Fruit fly (Drosophila melanogaster) whole organism, embryonic: ENCODE results near the gene ari-1.

Experiments used
- Abd-B ChIP-seq: fragments of 200-800 bp; sonication (Bioruptor generic); optimal IDR thresholded peaks from 2 replicates; lab custom pipeline; 2018; ENCODE audit warnings: missing biosample characterization, mild to moderate bottlenecking, missing genetic modification characterization, moderate library complexity
- CG11247 ChIP-seq: fragments of 200-800 bp; sonication (Bioruptor generic); IDR thresholded peaks from 2 replicates; pipeline ENCODE4 v1.3.6; 2022; ENCODE audit warnings: missing biosample characterization, missing genetic modification characterization
- CG12219 ChIP-seq: fragments of 200-800 bp; sonication (Bioruptor generic); optimal IDR thresholded peaks from 3 replicates; lab custom pipeline; 2018; ENCODE audit warnings: missing biosample characterization, mild to moderate bottlenecking, missing genetic modification characterization
- CG15479 ChIP-seq: fragments of 200-800 bp; sonication (Bioruptor generic); optimal IDR thresholded peaks from 3 replicates; lab custom pipeline; 2019; ENCODE audit warnings: missing biosample characterization, mild to moderate bottlenecking, missing genetic modification characterization, moderate library complexity
- CG15601 ChIP-seq: fragments of 200-800 bp; sonication (Bioruptor generic); optimal IDR thresholded peaks from 3 replicates; lab custom pipeline; 2019; ENCODE audit warnings: missing biosample characterization, mild to moderate bottlenecking, missing genetic modification characterization, moderate library complexity
- CG1603 ChIP-seq: fragments of 200-800 bp; sonication (Bioruptor generic); optimal IDR thresholded peaks from 2 replicates; lab custom pipeline; 2019; ENCODE audit warnings: missing biosample characterization, mild to moderate bottlenecking, missing genetic modification characterization, moderate library complexity
- CG17186 ChIP-seq: fragments of 200-800 bp; sonication (Bioruptor generic); optimal IDR thresholded peaks from 3 replicates; lab custom pipeline; 2017; ENCODE audit warnings: missing biosample characterization, missing genetic modification reagents, missing genetic modification characterization
- CG17912 ChIP-seq: fragments of 200-800 bp; sonication (Bioruptor generic); optimal IDR thresholded peaks from 2 replicates; lab custom pipeline; 2018; ENCODE audit warnings: missing biosample characterization, mild to moderate bottlenecking, missing genetic modification characterization
- CG18011 ChIP-seq: fragments of 200-800 bp; sonication (Bioruptor generic); optimal IDR thresholded peaks from 2 replicates; lab custom pipeline; 2017; ENCODE audit warnings: missing biosample characterization, missing genetic modification characterization, mild to moderate bottlenecking, moderate library complexity, missing genotype
- CG18599 ChIP-seq: fragments of 200-800 bp; sonication (Bioruptor generic); optimal IDR thresholded peaks from 3 replicates; lab custom pipeline; 2017; ENCODE audit warnings: missing biosample characterization, missing genetic modification characterization, mild to moderate bottlenecking, moderate library complexity, missing genetic modification reagents
- CG2120 ChIP-seq: fragments of 200-800 bp; sonication (Bioruptor generic); optimal IDR thresholded peaks from 3 replicates; lab custom pipeline; 2016; ENCODE audit warnings: missing biosample characterization, missing genetic modification characterization
- CG2712 ChIP-seq: fragments of 200-800 bp; optimal IDR thresholded peaks from 3 replicates; lab custom pipeline; 2019; ENCODE audit warnings: missing biosample characterization, mild to moderate bottlenecking, missing genetic modification characterization, moderate library complexity
- CG2889 ChIP-seq: fragments of 200-800 bp; sonication (Bioruptor generic); IDR thresholded peaks from 3 replicates; pipeline ENCODE4 v1.3.6; 2022; ENCODE audit warnings: missing biosample characterization, missing genetic modification characterization
- CG30431 ChIP-seq: fragments of 200-800 bp; sonication (Bioruptor generic); optimal IDR thresholded peaks from 2 replicates; lab custom pipeline; 2017; ENCODE audit warnings: missing biosample characterization, missing genetic modification characterization
- CG3847 ChIP-seq: fragments of 200-800 bp; sonication (Bioruptor generic); IDR thresholded peaks from 2 replicates; pipeline ENCODE4 v1.3.6; 2022; ENCODE audit warnings: missing biosample characterization, missing genetic modification characterization
- CG4282 ChIP-seq: fragments of 200-800 bp; sonication (Bioruptor generic); optimal IDR thresholded peaks from 2 replicates; lab custom pipeline; 2016; ENCODE audit warnings: missing biosample characterization, missing genetic modification characterization
- CG6272 ChIP-seq: fragments of 200-800 bp; sonication (Bioruptor generic); IDR thresholded peaks from 2 replicates; pipeline ENCODE4 v1.3.6; 2022; ENCODE audit warnings: missing biosample characterization, missing genetic modification characterization
- CG7357 ChIP-seq: fragments of 200-800 bp; sonication (Bioruptor generic); IDR thresholded peaks from 3 replicates; pipeline ENCODE4 v1.3.6; 2022; ENCODE audit warnings: missing biosample characterization, missing genetic modification characterization
- CG7556 ChIP-seq: fragments of 200-800 bp; sonication (Bioruptor generic); optimal IDR thresholded peaks from 2 replicates; lab custom pipeline; 2017; ENCODE audit warnings: missing biosample characterization, mild to moderate bottlenecking, missing genetic modification characterization
- CG7987 ChIP-seq: fragments of 200-800 bp; sonication (Bioruptor generic); optimal IDR thresholded peaks from 2 replicates; lab custom pipeline; 2018; ENCODE audit warnings: missing biosample characterization, mild to moderate bottlenecking, missing genetic modification characterization, moderate library complexity
- CG8089 ChIP-seq: fragments of 200-800 bp; sonication (Bioruptor generic); optimal IDR thresholded peaks from 3 replicates; lab custom pipeline; 2016; ENCODE audit warnings: missing biosample characterization, missing genetic modification characterization
- CG8281 ChIP-seq: fragments of 200-800 bp; sonication (Bioruptor generic); optimal IDR thresholded peaks from 2 replicates; lab custom pipeline; 2018; ENCODE audit warnings: missing biosample characterization, mild to moderate bottlenecking, missing genetic modification characterization, moderate library complexity
- CG8944 ChIP-seq: fragments of 200-800 bp; sonication (Bioruptor generic); optimal IDR thresholded peaks from 3 replicates; lab custom pipeline; 2016; ENCODE audit warnings: missing biosample characterization, missing genetic modification characterization
- CHES-1-like ChIP-seq: fragments of 200-800 bp; sonication (Bioruptor generic); optimal IDR thresholded peaks from 2 replicates; lab custom pipeline; 2016; ENCODE audit warnings: missing biosample characterization, missing genetic modification characterization
- Chrac-16 ChIP-seq: fragments of 200-800 bp; sonication (Bioruptor generic); optimal IDR thresholded peaks from 3 replicates; lab custom pipeline; 2016; ENCODE audit warnings: missing biosample characterization, missing genetic modification characterization
- Dref ChIP-seq: fragments of 200-800 bp; sonication (Bioruptor generic); IDR thresholded peaks from 2 replicates; pipeline ENCODE4 v1.3.6; 2022; ENCODE audit warnings: missing biosample characterization, missing genetic modification characterization
- Drgx ChIP-seq: fragments of 200-800 bp; sonication (Bioruptor generic); IDR thresholded peaks from 2 replicates; pipeline ENCODE4 v1.3.6; 2022; ENCODE audit warnings: missing biosample characterization, missing genetic modification characterization
- E2f2 ChIP-seq: fragments of 200-800 bp; sonication (Bioruptor generic); IDR thresholded peaks from 2 replicates; pipeline ENCODE4 v1.3.6; 2022; ENCODE audit warnings: missing biosample characterization, missing genetic modification characterization
- Ets65A ChIP-seq: fragments of 200-800 bp; sonication (Bioruptor generic); peaks from one replicate; lab custom pipeline; 2016; ENCODE audit warnings: missing biosample characterization, missing genetic modification characterization
- HLH3B ChIP-seq: fragments of 200-800 bp; sonication (Bioruptor generic); IDR thresholded peaks from 2 replicates; pipeline ENCODE4 v1.3.6; 2022; ENCODE audit warnings: missing biosample characterization, missing genetic modification characterization
- Lpt ChIP-seq: fragments of >200 bp; optimal IDR thresholded peaks from 2 replicates; lab custom pipeline; 2018; ENCODE audit warnings: missing biosample characterization, missing genetic modification characterization
- MBD-R2 ChIP-seq: fragments of 200-800 bp; sonication (Bioruptor generic); IDR thresholded peaks from 2 replicates; pipeline ENCODE4 v1.3.6; 2022; ENCODE audit warnings: missing biosample characterization, missing genetic modification characterization
- Mrtf ChIP-seq: fragments of 200-800 bp; sonication (Bioruptor generic); IDR thresholded peaks from 3 replicates; pipeline ENCODE4 v1.3.6; 2022; ENCODE audit warnings: missing biosample characterization, missing genetic modification characterization
- Neu2 ChIP-seq: fragments of 200-800 bp; sonication (Bioruptor generic); optimal IDR thresholded peaks from 3 replicates; lab custom pipeline; 2016; ENCODE audit warnings: missing biosample characterization, missing genetic modification characterization, borderline replicate concordance
- NfI ChIP-seq: fragments of 200-800 bp; sonication (Bioruptor generic); optimal IDR thresholded peaks from 3 replicates; lab custom pipeline; 2018; ENCODE audit warnings: missing biosample characterization, mild to moderate bottlenecking, missing genetic modification characterization, moderate library complexity
- Sox102F ChIP-seq: fragments of 200-800 bp; sonication (Bioruptor generic); optimal IDR thresholded peaks from 2 replicates; lab custom pipeline; 2018; ENCODE audit warnings: missing biosample characterization, mild to moderate bottlenecking, missing genetic modification characterization, moderate library complexity
- aop ChIP-seq: fragments of 200-800 bp; sonication (Bioruptor generic); IDR thresholded peaks from 2 replicates; pipeline ENCODE4 v1.3.6; 2022; ENCODE audit warnings: missing biosample characterization, missing genetic modification characterization
- caup ChIP-seq: fragments of 200-800 bp; sonication (Bioruptor generic); optimal IDR thresholded peaks from 3 replicates; lab custom pipeline; 2017; ENCODE audit warnings: missing biosample characterization, mild to moderate bottlenecking, missing genetic modification characterization, moderate library complexity; ENCODE audit not compliant: severe bottlenecking
- insv ChIP-seq, 2 experiments: fragments of 200-800 bp; sonication (Bioruptor generic); optimal IDR thresholded peaks; 3 replicates each; lab custom pipeline; 2016 to 2018; ENCODE audit warnings: missing biosample characterization in 2 of 2, missing genetic modification characterization in 2 of 2
- kay ChIP-seq: fragments of 200-800 bp; sonication (Bioruptor generic); optimal IDR thresholded peaks from 2 replicates; lab custom pipeline; 2016; ENCODE audit warnings: missing biosample characterization, missing genetic modification characterization
- klu ChIP-seq: fragments of 200-800 bp; sonication (Bioruptor generic); IDR thresholded peaks from 2 replicates; pipeline ENCODE4 v1.3.6; 2022; ENCODE audit warnings: missing biosample characterization, missing genetic modification characterization
- lab ChIP-seq: fragments of 200-800 bp; sonication (Bioruptor generic); optimal IDR thresholded peaks from 3 replicates; lab custom pipeline; 2017; ENCODE audit warnings: missing biosample characterization, missing genetic modification characterization, mild to moderate bottlenecking, moderate library complexity, missing genetic modification reagents
- lmd ChIP-seq: fragments of 200-800 bp; sonication (Bioruptor generic); IDR thresholded peaks from 2 replicates; pipeline ENCODE4 v1.3.6; 2022; ENCODE audit warnings: missing biosample characterization, missing genetic modification characterization
- lov ChIP-seq, 2 experiments: fragments of 200-800 bp in 1 of 2; fragments of >200 bp in 1 of 2; sonication (Bioruptor generic) in 1 of 2; IDR thresholded peaks in 1 of 2; optimal IDR thresholded peaks in 1 of 2; 2 replicates in 1 of 2; 3 replicates in 1 of 2; pipeline versions ENCODE4 v1.3.6 to Lab custom; 2017 to 2022; ENCODE audit warnings: missing biosample characterization in 1 of 2, missing genetic modification characterization in 1 of 2
- mirr ChIP-seq: fragments of 200-800 bp; sonication (Bioruptor generic); optimal IDR thresholded peaks from 3 replicates; lab custom pipeline; 2018; ENCODE audit warnings: missing biosample characterization, mild to moderate bottlenecking, missing genetic modification characterization
- sc ChIP-seq, 3 experiments: fragments of >200 bp in 2 of 3; fragments of 200-800 bp in 1 of 3; sonication (Bioruptor generic) in 1 of 3; optimal IDR thresholded peaks; 2 replicates in 2 of 3; 3 replicates in 1 of 3; lab custom pipeline; 2017; ENCODE audit warnings: mild to moderate bottlenecking in 1 of 3, missing biosample characterization in 1 of 3, missing genetic modification characterization in 1 of 3, missing genetic modification reagents in 1 of 3
- seq ChIP-seq: fragments of 200-800 bp; sonication (Bioruptor generic); IDR thresholded peaks from 2 replicates; pipeline ENCODE4 v1.3.6; 2022; ENCODE audit warnings: missing biosample characterization, missing genetic modification characterization
- so ChIP-seq: fragments of 200-800 bp; sonication (Bioruptor generic); IDR thresholded peaks from 3 replicates; pipeline ENCODE4 v1.3.6; 2022; ENCODE audit warnings: missing biosample characterization, missing genetic modification characterization
- tin ChIP-seq: fragments of 200-800 bp; sonication (Bioruptor generic); optimal IDR thresholded peaks from 3 replicates; lab custom pipeline; 2016; ENCODE audit warnings: missing biosample characterization, missing genetic modification characterization
- twi ChIP-seq: fragments of 200-800 bp; optimal IDR thresholded peaks from 2 replicates; lab custom pipeline; 2019; ENCODE audit warnings: missing biosample characterization, mild to moderate bottlenecking, missing genetic modification characterization, moderate library complexity

The ari-1 gene

DNA sequence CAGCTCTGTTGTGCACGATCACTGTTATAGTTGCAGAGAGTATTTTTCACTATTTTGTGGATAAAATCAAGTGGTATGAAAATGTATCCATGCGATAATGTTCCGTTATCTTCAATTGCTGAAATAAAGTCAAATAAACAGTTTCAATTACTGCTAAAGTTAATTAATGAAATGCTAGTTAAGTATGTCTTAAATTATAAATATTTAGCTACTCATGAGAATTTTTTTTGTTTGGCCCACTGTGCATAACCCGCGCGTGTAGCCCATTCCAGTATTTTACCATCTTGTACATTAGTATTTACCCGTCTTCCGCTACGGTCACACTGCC lies 52.1 kb downstream of the ari-1 start, which contains the start of gene Ada3 (continued):
- TF ChIP-seq CG6272 (GFP tag; lab: Robert Waterston, UW), result peak; percentile 42
- peak; percentile 6 for TF ChIP-seq CG8281 (tag; lab: Kevin White, UChicago)
- peak; percentile 66 for TF ChIP-seq E2f2 (GFP tag; lab: Robert Waterston, UW)
- peak; percentile 70 for TF ChIP-seq Sox102F (GFP tag; lab: Kevin White, UChicago)
- peak; percentile 46; the same call in 1 of the 2 replicates for TF ChIP-seq HLH3B
- TF ChIP-seq CG17186 (GFP tag; lab: Kevin White, UChicago), result peak; percentile 90
- no peak for TF ChIP-seq Lpt (GFP tag; lab: Kevin White, UChicago)
- no peak for TF ChIP-seq sc (optimal IDR thresholded peaks at IDR 0.05; lab: Kevin White, UChicago)
- TF ChIP-seq sc (GFP tag; optimal IDR thresholded peaks at IDR 0.05; lab: Kevin White, UChicago), result peak; percentile 28
- no peak for TF ChIP-seq CG15479
- TF ChIP-seq mirr, result peak; percentile 13
- peak; percentile 69 for TF ChIP-seq NfI (GFP tag; lab: Kevin White, UChicago)
- peak; percentile 68 for TF ChIP-seq MBD-R2 (GFP tag; lab: Robert Waterston, UW)
- TF ChIP-seq CG1603 (tag; lab: Kevin White, UChicago), result peak; percentile 70
- peak; percentile 27 for TF ChIP-seq kay (GFP tag; lab: Kevin White, UChicago)
- TF ChIP-seq CG17912 (GFP tag; lab: Kevin White, UChicago), result no peak
- TF ChIP-seq CG15601 (tag; lab: Kevin White, UChicago), result peak; percentile 62
- peak; percentile 55 for TF ChIP-seq CG3847 (GFP tag; lab: Robert Waterston, UW)
- TF ChIP-seq lab (GFP tag; lab: Kevin White, UChicago), result peak; percentile 82
- TF ChIP-seq CG7987 (GFP tag; lab: Kevin White, UChicago), result no peak
- TF ChIP-seq CG7357 (GFP tag; lab: Robert Waterston, UW), result peak; percentile 60; the same call in 2 of the 3 replicates
- TF ChIP-seq CG2712 (tag; lab: Kevin White, UChicago), result peak; percentile 74
- TF ChIP-seq insv (GFP tag; optimal IDR thresholded peaks at IDR 0.05; lab: Kevin White, UChicago), result peak in 1 of 2 experiments; percentile 29
- TF ChIP-seq Dref (GFP tag; lab: Robert Waterston, UW), result no peak
- peak; percentile 80 for TF ChIP-seq lmd (GFP tag; lab: Robert Waterston, UW)
- peak; percentile 54 for TF ChIP-seq CG30431 (GFP tag; lab: Kevin White, UChicago)
- TF ChIP-seq klu, result peak; percentile 51
- no peak for TF ChIP-seq seq
- TF ChIP-seq CHES-1-like, result peak; percentile 75
- TF ChIP-seq CG18599 (GFP tag; lab: Kevin White, UChicago), result peak; percentile 76
- TF ChIP-seq CG12219, result peak; percentile 48
- peak; percentile 43; the same call in 1 of the 3 replicates for TF ChIP-seq CG2889 (GFP tag; lab: Robert Waterston, UW)
- no peak for TF ChIP-seq Neu2
- TF ChIP-seq CG4282 (GFP tag; lab: Kevin White, UChicago), result peak; percentile 85
- peak; percentile 62 for TF ChIP-seq CG8944 (GFP tag; lab: Kevin White, UChicago)
- no peak for TF ChIP-seq aop (GFP tag; lab: Robert Waterston, UW)
- peak; percentile 79 for TF ChIP-seq Chrac-16 (GFP tag; lab: Kevin White, UChicago)
- peak; percentile 68 for TF ChIP-seq CG7556 (GFP tag; lab: Kevin White, UChicago)
- TF ChIP-seq Abd-B (GFP tag; lab: Kevin White, UChicago), result peak; percentile 57
- TF ChIP-seq Mrtf (GFP tag; lab: Robert Waterston, UW), result 0 out of 3 replicates have a peak, but pooled peaks have one; percentile 61
- peak; percentile 57 for TF ChIP-seq twi (tag; lab: Kevin White, UChicago)
- peak; percentile 53 for TF ChIP-seq CG18011
- peak; percentile 62 for TF ChIP-seq caup (GFP tag; lab: Kevin White, UChicago)
- peak; percentile 53; the same call in 1 of the 2 replicates for TF ChIP-seq CG11247
- TF ChIP-seq Drgx (GFP tag; lab: Robert Waterston, UW), result peak; percentile 59; the same call in 1 of the 2 replicates
- peak; percentile 78 for TF ChIP-seq tin (GFP tag; lab: Kevin White, UChicago)
- TF ChIP-seq CG2120, result peak; percentile 90
- no peak for TF ChIP-seq lov (optimal IDR thresholded peaks at IDR 0.05; lab: Kevin White, UChicago)
- no peak for TF ChIP-seq lov (GFP tag; IDR thresholded peaks at IDR 0.05; lab: Robert Waterston, UW)
- TF ChIP-seq CG8089 (GFP tag; lab: Kevin White, UChicago), result peak; percentile 39
- TF ChIP-seq Ets65A, result peak; percentile 98
- peak; percentile 50; the same call in 1 of the 3 replicates for TF ChIP-seq so (GFP tag; lab: Robert Waterston, UW)
